Worm (Caenorhabditis elegans) whole organism, L4/young adult: ENCODE data around the gene fbxa-126.

ENCODE experiments used
- W03F9.2 ChIP-seq: fragments of 150-350 bp; optimal IDR thresholded peaks from 2 replicates; lab custom pipeline; 2014; ENCODE audit warnings: missing biosample characterization, missing genetic modification characterization
- dao-5 ChIP-seq: sonication (generic microtip); optimal IDR thresholded peaks from 2 replicates; lab custom pipeline; 2016; ENCODE audit warnings: missing genotype, missing genetic modification characterization, moderate library complexity, missing compliant biosample characterization
- him-1 ChIP-seq: sonication (generic microtip); optimal IDR thresholded peaks from 2 replicates; lab custom pipeline; 2016; ENCODE audit warnings: missing genotype, missing genetic modification reagents, missing genetic modification characterization, missing compliant biosample characterization

- TF ChIP-seq dao-5 (tag; lab: Kevin White, UChicago) (no peak), him-1 (tag; lab: Kevin White, UChicago) (no peak), W03F9.2 (tag; lab: Kevin White, UChicago) (peak; percentile 59)
Measured at ce11 chrIV:14326694-14327298, 5.2 kb upstream of the fbxa-126 start.
